Worm (Caenorhabditis elegans) whole organism, L1 larva: ENCODE results near the gene ilys-6.

ENCODE experiments used
- C16A3.4 ChIP-seq: fragments of 150-350 bp; optimal IDR thresholded peaks from 2 replicates; lab custom pipeline; 2014; ENCODE audit warnings: missing biosample characterization, missing genetic modification characterization
- aha-1 ChIP-seq: fragments of 150-350 bp; optimal IDR thresholded peaks from 2 replicates; lab custom pipeline; 2014; ENCODE audit warnings: missing biosample characterization, missing genetic modification characterization
- alr-1 ChIP-seq: fragments of 200-800 bp; sonication (Bioruptor generic); optimal IDR thresholded peaks from 2 replicates; lab custom pipeline; 2018; ENCODE audit warnings: borderline replicate concordance, mild to moderate bottlenecking, missing genetic modification characterization, missing compliant biosample characterization
- blmp-1 ChIP-seq: fragments of 150-350 bp; optimal IDR thresholded peaks from 2 replicates; lab custom pipeline; 2014; ENCODE audit warnings: missing biosample characterization, missing genetic modification characterization
- ceh-82 ChIP-seq, 3 experiments: fragments of 150-350 bp in 1 of 3; sonication (generic microtip) in 2 of 3; optimal IDR thresholded peaks; 2 replicates each; lab custom pipeline; 2014 to 2017; ENCODE audit warnings: missing biosample characterization in 3 of 3, missing genetic modification characterization in 3 of 3
- dpl-1 ChIP-seq, 3 experiments: fragments of 150-350 bp in 2 of 3; sonication (generic microtip) in 1 of 3; optimal IDR thresholded peaks; 2 replicates each; lab custom pipeline; 2014 to 2017; ENCODE audit warnings: missing biosample characterization in 3 of 3, missing genetic modification characterization in 3 of 3, missing genetic modification reagents in 3 of 3
- dsc-1 ChIP-seq: sonication (generic microtip); optimal IDR thresholded peaks from 2 replicates; lab custom pipeline; 2016; ENCODE audit warnings: mild to moderate bottlenecking, missing genetic modification characterization, missing compliant biosample characterization
- efl-1 ChIP-seq, 4 experiments: fragments of 150-350 bp; optimal IDR thresholded peaks in 3 of 4; peaks in 1 of 4; 1 replicate in 1 of 4; 2 replicates in 3 of 4; lab custom pipeline; 2014; ENCODE audit warnings: missing biosample characterization in 2 of 4, missing genetic modification characterization in 2 of 4, missing genetic modification reagents in 2 of 4
- egl-13 ChIP-seq: sonication (generic microtip); optimal IDR thresholded peaks from 2 replicates; lab custom pipeline; 2016; ENCODE audit warnings: missing genotype, missing genetic modification reagents, missing genetic modification characterization, missing compliant biosample characterization
- elt-2 ChIP-seq: sonication (generic microtip); optimal IDR thresholded peaks from 2 replicates; lab custom pipeline; 2016; ENCODE audit warnings: missing genetic modification characterization, mild to moderate bottlenecking, inconsistent platforms, missing compliant biosample characterization, missing genetic modification reagents
- elt-3 ChIP-seq, 6 experiments: fragments of 150-350 bp in 1 of 6; sonication (generic microtip); optimal IDR thresholded peaks; 2 replicates each; lab custom pipeline; 2017 to 2018; ENCODE audit warnings: missing biosample characterization in 6 of 6, missing genetic modification characterization in 6 of 6, inconsistent platforms in 1 of 6
- fkh-10 ChIP-seq: sonication (generic microtip); optimal IDR thresholded peaks from 2 replicates; lab custom pipeline; 2017; ENCODE audit warnings: missing biosample characterization, missing genetic modification reagents, missing genetic modification characterization
- grh-1 ChIP-seq: fragments of 200-800 bp; sonication (Bioruptor generic); IDR thresholded peaks from 2 replicates; pipeline ENCODE4 v1.3.6; 2022; ENCODE audit warnings: missing genetic modification reagents, missing genetic modification characterization, missing compliant biosample characterization
- hlh-4 ChIP-seq: sonication (generic microtip); optimal IDR thresholded peaks from 2 replicates; lab custom pipeline; 2016; ENCODE audit warnings: mild to moderate bottlenecking, missing genetic modification characterization, missing compliant biosample characterization
- isw-1 ChIP-seq: fragments of 200-800 bp; sonication (Bioruptor generic); IDR thresholded peaks from 2 replicates; pipeline ENCODE4 v1.3.6; 2022; ENCODE audit warnings: missing genetic modification characterization, missing compliant biosample characterization
- lin-13 ChIP-seq: fragments of 150-350 bp; optimal IDR thresholded peaks from 2 replicates; lab custom pipeline; 2014; ENCODE audit warnings: missing biosample characterization, missing genetic modification reagents, missing genetic modification characterization
- lin-14 ChIP-seq: fragments of 200-800 bp; sonication (Bioruptor generic); optimal IDR thresholded peaks from 2 replicates; lab custom pipeline; 2018; ENCODE audit warnings: mild to moderate bottlenecking, missing genetic modification characterization, moderate library complexity, missing compliant biosample characterization
- lin-15B ChIP-seq: fragments of 150-350 bp; sonication (generic microtip); optimal IDR thresholded peaks from 3 replicates; lab custom pipeline; 2014; ENCODE audit warnings: missing biosample characterization, missing genetic modification characterization
- lin-35 ChIP-seq, 2 experiments: fragments of 150-350 bp; optimal IDR thresholded peaks; 2 replicates each; lab custom pipeline; 2014; ENCODE audit warnings: missing biosample characterization in 2 of 2, missing genetic modification characterization in 2 of 2, missing genetic modification reagents in 2 of 2
- lsy-2 ChIP-seq, 2 experiments: fragments of 150-350 bp; optimal IDR thresholded peaks; 2 replicates each; lab custom pipeline; 2014; ENCODE audit warnings: missing biosample characterization in 2 of 2, missing genetic modification characterization in 2 of 2
- mab-9 ChIP-seq: fragments of 200-800 bp; sonication (Bioruptor generic); IDR thresholded peaks from 2 replicates; pipeline ENCODE4 v1.3.6; 2022; ENCODE audit warnings: missing genetic modification reagents, missing genetic modification characterization, missing compliant biosample characterization
- mdl-1 ChIP-seq, 2 experiments: fragments of 150-350 bp; optimal IDR thresholded peaks; 2 replicates each; lab custom pipeline; 2014 to 2017; ENCODE audit warnings: missing biosample characterization in 2 of 2, missing genetic modification characterization in 2 of 2, inconsistent platforms in 1 of 2
- nhr-11 ChIP-seq: fragments of 150-350 bp; optimal IDR thresholded peaks from 2 replicates; lab custom pipeline; 2014; ENCODE audit warnings: missing biosample characterization, missing genetic modification characterization
- nhr-19 ChIP-seq: fragments of 200-800 bp; sonication (Bioruptor generic); conservative IDR thresholded peaks from 2 replicates; pipeline ENCODE4 v1.3.6; 2022; ENCODE audit warnings: missing genetic modification characterization, missing compliant biosample characterization
- nhr-20 ChIP-seq: sonication (generic microtip); optimal IDR thresholded peaks from 2 replicates; lab custom pipeline; 2016; ENCODE audit warnings: mild to moderate bottlenecking, missing genetic modification characterization, missing compliant biosample characterization
- nhr-28 ChIP-seq: fragments of 150-350 bp; optimal IDR thresholded peaks from 2 replicates; lab custom pipeline; 2014; ENCODE audit warnings: missing biosample characterization, missing genetic modification characterization
- nhr-47 ChIP-seq: sonication (generic microtip); optimal IDR thresholded peaks from 2 replicates; lab custom pipeline; 2016; ENCODE audit warnings: mild to moderate bottlenecking, missing genetic modification characterization, moderate library complexity, missing compliant biosample characterization
- nhr-71 ChIP-seq: sonication (generic microtip); optimal IDR thresholded peaks from 2 replicates; lab custom pipeline; 2016; ENCODE audit warnings: mild to moderate bottlenecking, missing genetic modification characterization, moderate library complexity, missing compliant biosample characterization
- nhr-76 ChIP-seq: sonication (generic microtip); optimal IDR thresholded peaks from 2 replicates; lab custom pipeline; 2017; ENCODE audit warnings: missing biosample characterization, missing genetic modification characterization
- nhr-77 ChIP-seq: fragments of 150-350 bp; optimal IDR thresholded peaks from 2 replicates; lab custom pipeline; 2014; ENCODE audit warnings: missing biosample characterization, missing genetic modification characterization
- nhr-84 ChIP-seq: sonication (generic microtip); optimal IDR thresholded peaks from 2 replicates; lab custom pipeline; 2017; ENCODE audit warnings: missing biosample characterization, missing genetic modification characterization
- nhr-85 ChIP-seq: sonication (generic microtip); peaks from one replicate; lab custom pipeline; 2016; ENCODE audit warnings: missing genetic modification characterization, inconsistent platforms, missing compliant biosample characterization
- nhr-90 ChIP-seq: sonication (generic microtip); optimal IDR thresholded peaks from 2 replicates; lab custom pipeline; 2016; ENCODE audit warnings: mild to moderate bottlenecking, missing genetic modification characterization, missing compliant biosample characterization; ENCODE audit not compliant: poor library complexity
- pag-3 ChIP-seq: sonication (generic microtip); optimal IDR thresholded peaks from 2 replicates; lab custom pipeline; 2017; ENCODE audit warnings: missing genetic modification characterization, mild to moderate bottlenecking, missing compliant biosample characterization, antibody characterized with exemption, borderline replicate concordance; ENCODE audit not compliant: insufficient read depth
- rnt-1 ChIP-seq: sonication (generic microtip); optimal IDR thresholded peaks from 2 replicates; lab custom pipeline; 2016; ENCODE audit warnings: mild to moderate bottlenecking, missing genetic modification characterization, moderate library complexity, missing compliant biosample characterization
- snu-23 ChIP-seq: sonication (generic microtip); optimal IDR thresholded peaks from 2 replicates; lab custom pipeline; 2016; ENCODE audit warnings: missing genetic modification characterization, missing compliant biosample characterization
- sox-4 ChIP-seq: sonication (generic microtip); optimal IDR thresholded peaks from 2 replicates; lab custom pipeline; 2016; ENCODE audit warnings: missing genetic modification characterization, missing compliant biosample characterization
- tbx-2 ChIP-seq: sonication (generic microtip); optimal IDR thresholded peaks from 2 replicates; lab custom pipeline; 2016; ENCODE audit warnings: missing genetic modification characterization, missing compliant biosample characterization
- unc-130 ChIP-seq: fragments of 150-350 bp; optimal IDR thresholded peaks from 2 replicates; lab custom pipeline; 2017; ENCODE audit warnings: missing biosample characterization, missing genetic modification characterization, inconsistent platforms
- unc-98 ChIP-seq: fragments of 200-800 bp; sonication (Bioruptor generic); IDR thresholded peaks from 2 replicates; pipeline ENCODE4 v1.3.6; 2022; ENCODE audit warnings: missing genetic modification characterization, missing compliant biosample characterization
- vab-15 ChIP-seq: sonication (generic microtip); optimal IDR thresholded peaks from 2 replicates; lab custom pipeline; 2017; ENCODE audit warnings: missing genotype, mild to moderate bottlenecking, missing genetic modification characterization, missing compliant biosample characterization
- zip-4 ChIP-seq: fragments of 200-800 bp; sonication (Bioruptor generic); optimal IDR thresholded peaks from 2 replicates; lab custom pipeline; 2018; ENCODE audit warnings: mild to moderate bottlenecking, missing genetic modification characterization, moderate library complexity, missing compliant biosample characterization

ilys-6 gene

DNA sequence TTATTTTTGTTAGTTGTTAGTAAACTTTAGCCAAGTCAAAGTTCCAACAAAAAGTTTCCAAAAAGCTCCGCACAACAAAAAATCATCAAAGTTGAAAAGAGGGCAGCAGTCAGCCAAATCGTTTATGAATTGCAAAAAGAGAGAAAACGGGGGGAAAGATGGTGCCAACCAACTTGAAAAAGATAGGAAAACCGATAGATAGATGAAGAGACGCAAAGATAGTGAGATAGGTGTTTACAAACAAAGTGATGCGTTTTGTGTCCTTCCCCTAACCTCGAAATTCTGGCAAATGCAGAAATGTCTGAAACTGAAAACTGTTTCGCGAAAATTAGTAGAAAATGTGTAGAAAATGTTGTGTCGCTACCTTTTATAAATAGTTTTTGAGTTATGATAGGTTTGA lies 30.0 kb downstream of the ilys-6 start (continued):
- TF ChIP-seq nhr-77 (tag; lab: Kevin White, UChicago) (no peak), isw-1 (GFP tag; lab: Robert Waterston, UW) (no peak), C16A3.4 (tag; lab: Kevin White, UChicago) (no peak), fkh-10 (no peak), unc-98 (GFP tag; lab: Robert Waterston, UW) (no peak), nhr-84 (tag; lab: Kevin White, UChicago) (no peak), sox-4 (tag; lab: Kevin White, UChicago) (no peak), nhr-28 (no peak), nhr-11 (tag; lab: Kevin White, UChicago) (no peak), ceh-82 (tag; optimal IDR thresholded peaks at IDR 0.05; lab: Kevin White, UChicago) (no peak), rnt-1 (tag; lab: Kevin White, UChicago) (peak; percentile 31), mab-9 (GFP tag; lab: Robert Waterston, UW) (no peak), nhr-85 (tag; lab: Kevin White, UChicago) (no peak)

DNA sequence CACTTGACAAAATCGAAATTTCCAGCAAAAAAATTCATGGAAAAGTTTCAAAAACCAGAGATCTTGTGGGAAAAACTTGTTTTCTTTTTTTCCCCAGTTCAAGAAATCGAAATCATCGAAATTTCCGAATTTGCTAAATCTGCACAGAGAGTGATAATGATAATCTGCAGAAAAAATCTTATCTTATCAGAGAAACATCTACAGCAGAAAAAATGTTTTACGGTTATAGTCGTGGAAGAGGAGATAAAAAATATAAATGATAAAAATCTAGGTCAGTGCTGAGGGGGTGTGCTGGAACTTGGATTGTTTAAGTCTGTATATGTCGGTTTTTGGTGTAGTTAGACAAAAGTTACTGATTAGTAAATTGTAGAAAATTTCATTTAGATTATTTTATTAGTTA lies 31.1 kb downstream of the ilys-6 start:
- TF ChIP-seq elt-2 (peak; percentile 58), nhr-19 (no peak), mdl-1 (tag; optimal IDR thresholded peaks at IDR 0.05; lab: Kevin White, UChicago) (no peak), nhr-71 (no peak), elt-3 (tag; optimal IDR thresholded peaks at IDR 0.05; lab: Kevin White, UChicago) (peak in 2 of 6 experiments; percentile 22 to 65), tbx-2 (tag; lab: Kevin White, UChicago) (no peak), blmp-1 (peak; percentile 38), unc-130 (tag; lab: Kevin White, UChicago) (no peak), alr-1 (tag; lab: Kevin White, UChicago) (no peak)

DNA sequence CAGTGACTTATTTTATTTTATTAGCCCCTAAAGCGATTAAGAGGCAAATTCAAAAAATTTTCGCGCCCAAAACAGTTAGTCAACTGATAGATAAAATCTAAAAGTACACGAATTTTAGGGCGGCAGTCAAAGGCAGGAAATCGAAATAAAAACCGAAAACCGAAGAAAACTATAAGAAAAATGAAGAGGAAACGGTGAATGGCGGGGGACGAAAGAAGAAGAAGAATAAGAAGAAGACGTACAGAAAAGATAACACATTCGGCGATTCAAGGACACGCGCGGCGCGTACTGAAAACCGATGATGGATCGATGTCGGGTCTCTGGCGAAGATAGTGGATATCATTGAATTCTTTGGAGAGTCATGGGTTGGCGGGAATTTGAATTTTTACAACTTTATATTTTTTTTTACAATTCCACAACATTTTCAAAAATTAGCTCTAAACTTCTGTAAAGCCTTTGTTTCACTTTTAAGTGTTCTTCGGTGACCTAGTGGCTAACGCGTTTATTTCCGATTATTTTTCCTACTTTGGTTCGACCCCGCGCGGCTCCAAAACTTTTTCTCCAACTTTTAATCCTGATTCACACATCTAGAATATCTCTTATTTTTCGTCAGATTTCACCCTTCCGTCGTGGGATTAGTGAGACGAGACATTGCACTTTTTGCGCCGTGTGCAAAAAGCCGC lies 32.4 kb downstream of the ilys-6 start:
- TF ChIP-seq nhr-20 (tag; lab: Kevin White, UChicago) (peak; percentile 70), ceh-82 (tag; optimal IDR thresholded peaks at IDR 0.05; lab: Kevin White, UChicago) (peak in 1 of 3 experiments; percentile 6), lsy-2 (tag; optimal IDR thresholded peaks at IDR 0.05; lab: Kevin White, UChicago) (peak in 1 of 2 experiments; percentile 49), pag-3 (peak; percentile 59), lin-14 (GFP tag; lab: Kevin White, UChicago) (peak; percentile 81), lin-35 (GFP tag; optimal IDR thresholded peaks at IDR 0.05; lab: Kevin White, UChicago) (peak; percentile 72 to 85), zip-4 (GFP tag; lab: Kevin White, UChicago) (no peak), lin-13 (GFP tag; lab: Kevin White, UChicago) (peak; percentile 72), nhr-85 (tag; lab: Kevin White, UChicago) (peak; percentile 96), elt-3 (tag; optimal IDR thresholded peaks at IDR 0.05; lab: Kevin White, UChicago) (peak in 5 of 6 experiments; percentile 53 to 95 (median 73)), blmp-1 (peak; percentile 92), nhr-77 (tag; lab: Kevin White, UChicago) (no peak), egl-13 (tag; lab: Kevin White, UChicago) (no peak), snu-23 (GFP tag; lab: Kevin White, UChicago) (peak; percentile 76), nhr-90 (tag; lab: Kevin White, UChicago) (peak; percentile 68), grh-1 (GFP tag; lab: Robert Waterston, UW) (peak; percentile 38; the same call in 1 of the 2 replicates), nhr-19 (peak; percentile 29; the same call in 1 of the 2 replicates), nhr-47 (tag; lab: Kevin White, UChicago) (peak; percentile 6), lin-15B (tag; lab: Kevin White, UChicago) (peak; percentile 61), vab-15 (tag; lab: Kevin White, UChicago) (no peak), nhr-71 (peak; percentile 71), aha-1 (no peak), rnt-1 (tag; lab: Kevin White, UChicago) (peak; percentile 35), hlh-4 (tag; lab: Kevin White, UChicago) (no peak), mab-9 (GFP tag; lab: Robert Waterston, UW) (no peak), mdl-1 (tag; optimal IDR thresholded peaks at IDR 0.05; lab: Kevin White, UChicago) (peak in 1 of 2 experiments; percentile 43), dpl-1 (GFP tag; optimal IDR thresholded peaks at IDR 0.05; lab: Kevin White, UChicago) (peak; percentile 69 to 80 (median 75)), C16A3.4 (tag; lab: Kevin White, UChicago) (no peak), dsc-1 (no peak), nhr-76 (no peak), efl-1 (optimal IDR thresholded peaks at IDR 0.05; lab: Kevin White, UChicago) (peak in 1 of 2 experiments; percentile 77), efl-1 (GFP tag; optimal IDR thresholded peaks at IDR 0.05 in 1 of 2; lab: Kevin White, UChicago) (peak; percentile 74 to 98)
